Fruit fly (Drosophila melanogaster): ENCODE results near the gene fkh.

The fkh gene

dm6 chr3R:28594900-28595299 lies 9.8 kb upstream of the fkh start:
- TF ChIP-seq lola (GFP tag; optimal IDR thresholded peaks at IDR 0.05) (no peak), foxo (GFP tag; optimal IDR thresholded peaks at IDR 0.05) (no peak), N (GFP tag; optimal IDR thresholded peaks at IDR 0.05) (no peak), GATAd (GFP tag; optimal IDR thresholded peaks at IDR 0.05) (no peak), sv (GFP tag; optimal IDR thresholded peaks at IDR 0.05) (no peak), Jra (GFP tag; optimal IDR thresholded peaks at IDR 0.05) (no peak), Dfd (GFP tag; optimal IDR thresholded peaks at IDR 0.05) (no peak), usp (GFP tag; optimal IDR thresholded peaks at IDR 0.05) (no peak), pan (optimal IDR thresholded peaks at IDR 0.05) (no peak), Vsx2 (GFP tag; optimal IDR thresholded peaks at IDR 0.05; ENCODE audit: partially characterized antibody) (no peak), jim (GFP tag; optimal IDR thresholded peaks at IDR 0.05) (no peak), woc (GFP tag; optimal IDR thresholded peaks at IDR 0.05) (no peak), ey (GFP tag; optimal IDR thresholded peaks at IDR 0.05) (no peak), Mio (GFP tag; optimal IDR thresholded peaks at IDR 0.05) (no peak), CrebA (GFP tag; optimal IDR thresholded peaks at IDR 0.05; ENCODE audit: borderline replicate concordance) (no peak), Dif (GFP tag; optimal IDR thresholded peaks at IDR 0.05; ENCODE audit: partially characterized antibody) (no peak), brk (GFP tag; optimal IDR thresholded peaks at IDR 0.05) (no peak)

- TF ChIP-seq Vsx2 (GFP tag; optimal IDR thresholded peaks at IDR 0.05; ENCODE audit: partially characterized antibody) (no peak), br (GFP tag; optimal IDR thresholded peaks at IDR 0.05) (no peak), rgr (GFP tag; optimal IDR thresholded peaks at IDR 0.05) (no peak), jim (GFP tag; optimal IDR thresholded peaks at IDR 0.05) (no peak), Jra (GFP tag; optimal IDR thresholded peaks at IDR 0.05) (no peak), sage (GFP tag; optimal IDR thresholded peaks at IDR 0.05) (no peak), OdsH (GFP tag; optimal IDR thresholded peaks at IDR 0.05) (no peak), Sp1 (GFP tag; optimal IDR thresholded peaks at IDR 0.05) (no peak), dl (GFP tag; optimal IDR thresholded peaks at IDR 0.05; ENCODE audit: insufficient read depth in 1 of 2, partially characterized antibody in 2 of 2) (no peak), Dif (GFP tag; optimal IDR thresholded peaks at IDR 0.05; ENCODE audit: partially characterized antibody) (no peak), lola (GFP tag; optimal IDR thresholded peaks at IDR 0.05) (no peak), sv (GFP tag; optimal IDR thresholded peaks at IDR 0.05) (no peak), CG32264 (GFP tag; optimal IDR thresholded peaks at IDR 0.05) (no peak), Hr83 (GFP tag; optimal IDR thresholded peaks at IDR 0.05; ENCODE audit: poor library complexity, severe bottlenecking) (no peak), woc (GFP tag; optimal IDR thresholded peaks at IDR 0.05) (no peak), dsf (GFP tag; optimal IDR thresholded peaks at IDR 0.05; ENCODE audit: borderline replicate concordance) (no peak)
These were observed 5.4 kb upstream of the fkh start for dm6 chr3R:28590462-28590861.

dm6 chr3R:28588395-28589050 lies 3.5 kb upstream of the fkh start:
- TF ChIP-seq br (GFP tag; optimal IDR thresholded peaks at IDR 0.05) (no peak), Jra (GFP tag; optimal IDR thresholded peaks at IDR 0.05) (no peak), lola (GFP tag; optimal IDR thresholded peaks at IDR 0.05) (no peak), Vsx2 (GFP tag; optimal IDR thresholded peaks at IDR 0.05; ENCODE audit: partially characterized antibody) (no peak), Dif (GFP tag; optimal IDR thresholded peaks at IDR 0.05; ENCODE audit: partially characterized antibody) (no peak), Abd-B (GFP tag; optimal IDR thresholded peaks at IDR 0.05) (no peak), h (GFP tag; optimal IDR thresholded peaks at IDR 0.05) (no peak), CrebA (GFP tag; optimal IDR thresholded peaks at IDR 0.05; ENCODE audit: borderline replicate concordance) (no peak), Rel (GFP tag; optimal IDR thresholded peaks at IDR 0.05) (no peak), Rel (tag; optimal IDR thresholded peaks at IDR 0.05) (no peak), N (GFP tag; optimal IDR thresholded peaks at IDR 0.05) (no peak), Dfd (GFP tag; optimal IDR thresholded peaks at IDR 0.05) (no peak), usp (GFP tag; optimal IDR thresholded peaks at IDR 0.05) (no peak), dsf (GFP tag; optimal IDR thresholded peaks at IDR 0.05; ENCODE audit: borderline replicate concordance) (no peak), Mio (GFP tag; optimal IDR thresholded peaks at IDR 0.05) (no peak), dmrt93B (GFP tag; optimal IDR thresholded peaks at IDR 0.05) (no peak)

dm6 chr3R:28586943-28587342 lies 1.9 kb upstream of the fkh start:
- TF ChIP-seq Rel (GFP tag; optimal IDR thresholded peaks at IDR 0.05) (no peak), Rel (tag; optimal IDR thresholded peaks at IDR 0.05) (no peak), ey (GFP tag; optimal IDR thresholded peaks at IDR 0.05) (no peak), h (GFP tag; optimal IDR thresholded peaks at IDR 0.05) (peak; percentile 38), Hnf4 (GFP tag; optimal IDR thresholded peaks at IDR 0.05) (no peak), Jra (GFP tag; optimal IDR thresholded peaks at IDR 0.05) (no peak), Dfd (GFP tag; optimal IDR thresholded peaks at IDR 0.05) (no peak), Mio (GFP tag; optimal IDR thresholded peaks at IDR 0.05) (no peak), sv (GFP tag; optimal IDR thresholded peaks at IDR 0.05) (peak; percentile 8), woc (GFP tag; optimal IDR thresholded peaks at IDR 0.05) (no peak), Sp1 (GFP tag; optimal IDR thresholded peaks at IDR 0.05) (peak; percentile 31), CG9705 (GFP tag; optimal IDR thresholded peaks at IDR 0.05) (no peak), N (GFP tag; optimal IDR thresholded peaks at IDR 0.05) (no peak), Hr78 (GFP tag; optimal IDR thresholded peaks at IDR 0.05) (no peak), Dif (GFP tag; optimal IDR thresholded peaks at IDR 0.05; ENCODE audit: partially characterized antibody) (no peak), dsf (GFP tag; optimal IDR thresholded peaks at IDR 0.05; ENCODE audit: borderline replicate concordance) (no peak), Hr83 (GFP tag; optimal IDR thresholded peaks at IDR 0.05; ENCODE audit: poor library complexity, severe bottlenecking) (peak; percentile 31), tai (GFP tag; optimal IDR thresholded peaks at IDR 0.05) (no peak), dmrt93B (GFP tag; optimal IDR thresholded peaks at IDR 0.05) (no peak), Abd-B (GFP tag; optimal IDR thresholded peaks at IDR 0.05) (no peak), dl (GFP tag; optimal IDR thresholded peaks at IDR 0.05; ENCODE audit: insufficient read depth in 1 of 2, partially characterized antibody in 2 of 2) (no peak), Vsx2 (GFP tag; optimal IDR thresholded peaks at IDR 0.05; ENCODE audit: partially characterized antibody) (no peak), psq (GFP tag; optimal IDR thresholded peaks at IDR 0.05) (no peak), sage (GFP tag; optimal IDR thresholded peaks at IDR 0.05) (no peak), OdsH (GFP tag; optimal IDR thresholded peaks at IDR 0.05) (peak; percentile 55), CrebA (GFP tag; optimal IDR thresholded peaks at IDR 0.05; ENCODE audit: borderline replicate concordance) (no peak), HLH106 (tag; optimal IDR thresholded peaks at IDR 0.05) (no peak), usp (GFP tag; optimal IDR thresholded peaks at IDR 0.05) (no peak), CG32264 (GFP tag; optimal IDR thresholded peaks at IDR 0.05) (no peak), pan (optimal IDR thresholded peaks at IDR 0.05) (no peak), br (GFP tag; optimal IDR thresholded peaks at IDR 0.05) (no peak)
